Worm (Caenorhabditis elegans) whole organism, early embryonic: ENCODE measurements around the gene F28G4.4.

Experiments
- F13C5.2 ChIP-seq: sonication (generic microtip); optimal IDR thresholded peaks from 2 replicates; lab custom pipeline; 2017; ENCODE audit warnings: mild to moderate bottlenecking, missing genetic modification characterization, inconsistent platforms, missing compliant biosample characterization
- ama-1 ChIP-seq: fragments of 150-350 bp; optimal IDR thresholded peaks from 2 replicates; lab custom pipeline; 2014
- ceh-36 ChIP-seq: sonication (generic microtip); optimal IDR thresholded peaks from 2 replicates; lab custom pipeline; 2016; ENCODE audit warnings: missing genetic modification characterization, inconsistent platforms, missing compliant biosample characterization
- ets-7 ChIP-seq: sonication (generic microtip); optimal IDR thresholded peaks from 2 replicates; lab custom pipeline; 2016; ENCODE audit warnings: missing genotype, missing genetic modification characterization, missing compliant biosample characterization
- flt-1 ChIP-seq: fragments of 200-800 bp; sonication (Bioruptor generic); IDR thresholded peaks from 2 replicates; pipeline ENCODE4 v1.3.6; 2022; ENCODE audit warnings: missing genetic modification characterization, missing compliant biosample characterization
- hmbx-1 ChIP-seq: sonication (generic microtip); optimal IDR thresholded peaks from 2 replicates; lab custom pipeline; 2016; ENCODE audit warnings: mild to moderate bottlenecking, missing genetic modification characterization, missing compliant biosample characterization
- hmg-4 ChIP-seq: fragments of 200-800 bp; sonication (Bioruptor generic); optimal IDR thresholded peaks from 2 replicates; lab custom pipeline; 2018; ENCODE audit warnings: mild to moderate bottlenecking, missing genetic modification characterization, missing compliant biosample characterization
- hnd-1 ChIP-seq: sonication (generic microtip); optimal IDR thresholded peaks from 2 replicates; lab custom pipeline; 2016; ENCODE audit warnings: missing genetic modification characterization, missing compliant biosample characterization
- pes-1 ChIP-seq: fragments of 200-800 bp; sonication (Bioruptor generic); IDR thresholded peaks from 2 replicates; pipeline ENCODE4 v1.3.6; 2022; ENCODE audit warnings: missing genetic modification reagents, missing genetic modification characterization, missing compliant biosample characterization
- tbx-11 ChIP-seq: fragments of 200-800 bp; sonication (Bioruptor generic); IDR thresholded peaks from 2 replicates; pipeline ENCODE4 v1.3.6; 2022; ENCODE audit warnings: missing genetic modification characterization, missing compliant biosample characterization
- tra-4 ChIP-seq: sonication (generic microtip); optimal IDR thresholded peaks from 2 replicates; lab custom pipeline; 2017; ENCODE audit warnings: missing genetic modification characterization, missing compliant biosample characterization

ce11 chrV:16307253-16307652 lies 21.6 kb upstream of the F28G4.4 start, which contains the start of gene srxa-7:
- TF ChIP-seq ceh-36 (tag; lab: Kevin White, UChicago), result no peak
- TF ChIP-seq ama-1 (lab: Kevin White, UChicago), result no peak
- TF ChIP-seq flt-1, result no peak
- TF ChIP-seq tbx-11 (GFP tag; lab: Robert Waterston, UW), result no peak
- no peak for TF ChIP-seq hmbx-1 (tag; lab: Kevin White, UChicago)
- no peak for TF ChIP-seq tra-4 (tag; lab: Kevin White, UChicago)
- TF ChIP-seq pes-1 (GFP tag; lab: Robert Waterston, UW), result no peak
- no peak for TF ChIP-seq ets-7 (tag; lab: Kevin White, UChicago)
- no peak for TF ChIP-seq hnd-1 (tag; lab: Kevin White, UChicago)
- no peak for TF ChIP-seq F13C5.2 (tag; lab: Kevin White, UChicago)
- no peak for TF ChIP-seq hmg-4 (GFP tag; lab: Kevin White, UChicago)
